Worm (Caenorhabditis elegans) whole organism, late embryonic: ENCODE results near the gene aipl-1.
"Not testable (repeated sequence)": the region's sequence is repeated elsewhere in the genome, so short reads cannot be mapped to it uniquely, and the experiment has no call there.

ENCODE experiments used
- ceh-30 ChIP-seq: fragments of 150-350 bp; optimal IDR thresholded peaks from 2 replicates; lab custom pipeline; 2014; ENCODE audit warnings: missing biosample characterization, missing genetic modification characterization
- elt-2 ChIP-seq: sonication (generic microtip); optimal IDR thresholded peaks from 2 replicates; lab custom pipeline; 2016; ENCODE audit warnings: missing genetic modification reagents, missing genetic modification characterization, missing compliant biosample characterization
- fax-1 ChIP-seq: sonication (generic microtip); optimal IDR thresholded peaks from 2 replicates; lab custom pipeline; 2016; ENCODE audit warnings: missing genotype, missing genetic modification characterization, missing compliant biosample characterization
- nfya-1 ChIP-seq: sonication (generic microtip); optimal IDR thresholded peaks from 2 replicates; lab custom pipeline; 2017; ENCODE audit warnings: missing genetic modification characterization, mild to moderate bottlenecking, missing compliant biosample characterization, antibody characterized with exemption, moderate library complexity
- rnt-1 ChIP-seq: sonication (generic microtip); optimal IDR thresholded peaks from 2 replicates; lab custom pipeline; 2016; ENCODE audit warnings: missing genetic modification characterization, missing compliant biosample characterization
- sox-4 ChIP-seq: sonication (generic microtip); optimal IDR thresholded peaks from 2 replicates; lab custom pipeline; 2017; ENCODE audit warnings: mild to moderate bottlenecking, missing genetic modification characterization, inconsistent platforms, missing compliant biosample characterization

DNA sequence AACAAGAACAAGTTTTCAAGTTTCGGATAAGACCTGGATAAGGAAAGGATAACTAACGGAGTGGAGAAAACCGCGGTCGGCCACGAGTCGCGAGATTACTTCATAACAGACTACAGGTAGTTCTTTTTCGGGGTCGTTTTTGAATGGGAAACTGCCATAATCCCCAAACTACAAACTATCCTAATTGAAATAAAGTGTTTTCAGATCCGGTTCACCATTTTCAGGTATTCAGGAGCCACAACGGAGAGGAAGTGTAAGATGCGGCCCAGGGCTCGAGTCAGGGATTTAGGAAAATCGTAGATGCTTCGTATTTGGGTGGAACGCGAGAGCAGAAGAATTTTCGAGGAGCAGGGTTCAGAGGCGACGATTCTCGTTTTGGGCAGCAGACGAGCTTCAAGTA lies 20.6 kb downstream of the aipl-1 start, which contains the start of gene T01G5.8:
- not testable (repeated sequence) for TF ChIP-seq fax-1 (tag; lab: Kevin White, UChicago); nfya-1 (tag; lab: Kevin White, UChicago); ceh-30 (tag; lab: Kevin White, UChicago); elt-2; rnt-1 (tag; lab: Kevin White, UChicago); sox-4 (tag; lab: Kevin White, UChicago)
